Worm (Caenorhabditis elegans) whole organism, young adult: ENCODE data around the gene rbm-42.

ENCODE experiments used
- B0019.2 ChIP-seq: fragments of 200-800 bp; sonication (Bioruptor generic); conservative IDR thresholded peaks from 2 replicates; pipeline ENCODE4 v1.3.6; 2022; ENCODE audit warnings: missing genetic modification reagents, missing genetic modification characterization, missing compliant biosample characterization
- B0261.1 ChIP-seq: sonication (generic microtip); optimal IDR thresholded peaks from 2 replicates; lab custom pipeline; 2016; ENCODE audit warnings: mild to moderate bottlenecking, missing genetic modification characterization, moderate library complexity, missing compliant biosample characterization
- F52B5.7 ChIP-seq: sonication (generic microtip); optimal IDR thresholded peaks from 2 replicates; lab custom pipeline; 2016; ENCODE audit warnings: mild to moderate bottlenecking, missing genetic modification characterization, missing compliant biosample characterization
- F55B11.4 ChIP-seq: sonication (generic microtip); optimal IDR thresholded peaks from 2 replicates; lab custom pipeline; 2016; ENCODE audit warnings: missing compliant biosample characterization, missing genetic modification characterization, borderline replicate concordance; ENCODE audit not compliant: insufficient read depth
- K11D2.4 ChIP-seq: fragments of 200-800 bp; sonication (Bioruptor generic); IDR thresholded peaks from 2 replicates; pipeline ENCODE4 v1.3.6; 2022; ENCODE audit warnings: missing genetic modification reagents, missing genetic modification characterization, missing compliant biosample characterization
- T07F8.4 ChIP-seq: sonication (generic microtip); optimal IDR thresholded peaks from 2 replicates; lab custom pipeline; 2016; ENCODE audit warnings: mild to moderate bottlenecking, missing genetic modification characterization, moderate library complexity, missing compliant biosample characterization
- T26A5.8 ChIP-seq: sonication (generic microtip); optimal IDR thresholded peaks from 2 replicates; lab custom pipeline; 2016; ENCODE audit warnings: missing genetic modification characterization, missing compliant biosample characterization
- Y56A3A.18 ChIP-seq: fragments of 200-800 bp; sonication (Bioruptor generic); IDR thresholded peaks from 2 replicates; pipeline ENCODE4 v1.3.6; 2022; ENCODE audit warnings: missing genetic modification reagents, missing genetic modification characterization, missing compliant biosample characterization
- Y95B8A.8 ChIP-seq: fragments of 200-800 bp; sonication (Bioruptor generic); IDR thresholded peaks from 2 replicates; pipeline ENCODE4 v1.3.6; 2022; ENCODE audit warnings: missing genetic modification reagents, missing genetic modification characterization, missing compliant biosample characterization
- ZK185.1 ChIP-seq: sonication (generic microtip); optimal IDR thresholded peaks from 2 replicates; lab custom pipeline; 2016; ENCODE audit warnings: mild to moderate bottlenecking, missing genetic modification characterization, missing compliant biosample characterization; ENCODE audit not compliant: poor library complexity, severe bottlenecking
- akir-1 ChIP-seq: fragments of 200-800 bp; sonication (Bioruptor generic); optimal IDR thresholded peaks from 2 replicates; lab custom pipeline; 2018; ENCODE audit warnings: mild to moderate bottlenecking, missing genetic modification characterization, moderate library complexity, missing compliant biosample characterization
- atf-7 ChIP-seq: sonication (generic microtip); optimal IDR thresholded peaks from 2 replicates; lab custom pipeline; 2017; ENCODE audit warnings: mild to moderate bottlenecking, missing genetic modification characterization, missing compliant biosample characterization
- athp-1 ChIP-seq: sonication (generic microtip); optimal IDR thresholded peaks from 2 replicates; lab custom pipeline; 2017; ENCODE audit warnings: mild to moderate bottlenecking, missing genetic modification characterization, missing compliant biosample characterization
- attf-3 ChIP-seq: fragments of 200-800 bp; sonication (Bioruptor generic); conservative IDR thresholded peaks from 2 replicates; pipeline ENCODE4 v1.3.6; 2022; ENCODE audit warnings: missing genetic modification reagents, missing genetic modification characterization, missing compliant biosample characterization
- attf-6 ChIP-seq: fragments of 200-800 bp; sonication (Bioruptor generic); IDR thresholded peaks from 2 replicates; pipeline ENCODE4 v1.3.6; 2022; ENCODE audit warnings: missing genetic modification reagents, missing genetic modification characterization, missing compliant biosample characterization
- bed-1 ChIP-seq: fragments of 200-800 bp; sonication (Bioruptor generic); IDR thresholded peaks from 2 replicates; pipeline ENCODE4 v1.3.6; 2022; ENCODE audit warnings: missing genetic modification reagents, missing genetic modification characterization, missing compliant biosample characterization
- bed-2 ChIP-seq: fragments of 200-800 bp; sonication (Bioruptor generic); IDR thresholded peaks from 2 replicates; pipeline ENCODE4 v1.3.6; 2022; ENCODE audit warnings: missing genetic modification reagents, missing genetic modification characterization, missing compliant biosample characterization
- ceh-27 ChIP-seq: fragments of 200-800 bp; sonication (Bioruptor generic); optimal IDR thresholded peaks from 2 replicates; lab custom pipeline; 2018; ENCODE audit warnings: mild to moderate bottlenecking, missing genetic modification characterization, moderate library complexity, missing compliant biosample characterization
- ceh-58 ChIP-seq: fragments of 200-800 bp; sonication (Bioruptor generic); IDR thresholded peaks from 2 replicates; pipeline ENCODE4 v1.3.6; 2022; ENCODE audit warnings: missing genetic modification characterization, missing compliant biosample characterization
- ceh-79 ChIP-seq: sonication (generic microtip); optimal IDR thresholded peaks from 2 replicates; lab custom pipeline; 2017; ENCODE audit warnings: mild to moderate bottlenecking, missing genetic modification characterization, missing compliant biosample characterization
- ceh-91 ChIP-seq: fragments of 200-800 bp; sonication (Bioruptor generic); IDR thresholded peaks from 2 replicates; pipeline ENCODE4 v1.3.6; 2022; ENCODE audit warnings: missing genetic modification reagents, missing genetic modification characterization, missing compliant biosample characterization
- dox-1 ChIP-seq: fragments of 200-800 bp; sonication (Bioruptor generic); IDR thresholded peaks from 2 replicates; pipeline ENCODE4 v1.3.6; 2022; ENCODE audit warnings: missing genetic modification reagents, missing genetic modification characterization, missing compliant biosample characterization
- egl-44 ChIP-seq: fragments of 200-800 bp; sonication (Bioruptor generic); IDR thresholded peaks from 2 replicates; pipeline ENCODE4 v1.3.6; 2022; ENCODE audit warnings: missing genetic modification reagents, missing genetic modification characterization, missing compliant biosample characterization
- egrh-3 ChIP-seq: fragments of 200-800 bp; sonication (Bioruptor generic); IDR thresholded peaks from 2 replicates; pipeline ENCODE4 v1.3.6; 2022; ENCODE audit warnings: missing genetic modification reagents, missing genetic modification characterization, missing compliant biosample characterization
- ekl-4 ChIP-seq: fragments of 200-800 bp; sonication (Bioruptor generic); IDR thresholded peaks from 2 replicates; pipeline ENCODE4 v1.3.6; 2022; ENCODE audit warnings: missing genetic modification reagents, missing genetic modification characterization, missing compliant biosample characterization
- fkh-3 ChIP-seq: sonication (generic microtip); optimal IDR thresholded peaks from 2 replicates; lab custom pipeline; 2016; ENCODE audit warnings: mild to moderate bottlenecking, missing genetic modification characterization, missing compliant biosample characterization
- hlh-12 ChIP-seq: sonication (generic microtip); optimal IDR thresholded peaks from 2 replicates; lab custom pipeline; 2016; ENCODE audit warnings: missing genetic modification characterization, missing compliant biosample characterization
- hrde-1 ChIP-seq: sonication (generic microtip); optimal IDR thresholded peaks from 2 replicates; lab custom pipeline; 2016; ENCODE audit warnings: missing genetic modification characterization, mild to moderate bottlenecking, missing compliant biosample characterization, moderate library complexity, missing genotype, missing genetic modification reagents, borderline replicate concordance
- lin-54 ChIP-seq: fragments of 200-800 bp; sonication (Bioruptor generic); optimal IDR thresholded peaks from 2 replicates; lab custom pipeline; 2018; ENCODE audit warnings: mild to moderate bottlenecking, missing genetic modification characterization, missing compliant biosample characterization
- madf-10 ChIP-seq: sonication (generic microtip); optimal IDR thresholded peaks from 2 replicates; lab custom pipeline; 2016; ENCODE audit warnings: mild to moderate bottlenecking, missing genetic modification characterization, missing compliant biosample characterization
- madf-8 ChIP-seq: fragments of 200-800 bp; sonication (Bioruptor generic); conservative IDR thresholded peaks from 2 replicates; pipeline ENCODE4 v1.3.6; 2022; ENCODE audit warnings: missing genetic modification reagents, missing genetic modification characterization, missing compliant biosample characterization
- mel-28 ChIP-seq: sonication (generic microtip); optimal IDR thresholded peaks from 2 replicates; lab custom pipeline; 2016; ENCODE audit warnings: borderline replicate concordance, mild to moderate bottlenecking, missing genetic modification characterization, missing compliant biosample characterization
- nfya-1 ChIP-seq: sonication (generic microtip); optimal IDR thresholded peaks from 2 replicates; lab custom pipeline; 2017; ENCODE audit warnings: antibody characterized with exemption, missing compliant biosample characterization, missing genetic modification characterization, borderline replicate concordance; ENCODE audit not compliant: insufficient read depth
- nfya-2 ChIP-seq: fragments of 200-800 bp; sonication (Bioruptor generic); IDR thresholded peaks from 2 replicates; pipeline ENCODE4 v1.3.6; 2022; ENCODE audit warnings: missing genetic modification reagents, missing genetic modification characterization, missing compliant biosample characterization
- nfyb-1 ChIP-seq: fragments of 200-800 bp; sonication (Bioruptor generic); IDR thresholded peaks from 2 replicates; pipeline ENCODE4 v1.3.6; 2022; ENCODE audit warnings: missing genetic modification reagents, missing genetic modification characterization, missing compliant biosample characterization
- nhr-80 ChIP-seq: sonication (generic microtip); optimal IDR thresholded peaks from 2 replicates; lab custom pipeline; 2016; ENCODE audit warnings: missing genetic modification characterization, missing compliant biosample characterization
- nhr-90 ChIP-seq: sonication (generic microtip); optimal IDR thresholded peaks from 2 replicates; lab custom pipeline; 2016; ENCODE audit warnings: missing genotype, mild to moderate bottlenecking, missing genetic modification characterization, missing compliant biosample characterization
- rcor-1 ChIP-seq: fragments of 200-800 bp; sonication (Bioruptor generic); IDR thresholded peaks from 2 replicates; pipeline ENCODE4 v1.3.6; 2022; ENCODE audit warnings: missing genetic modification reagents, missing genetic modification characterization, missing compliant biosample characterization
- sea-2 ChIP-seq: fragments of 200-800 bp; sonication (Bioruptor generic); IDR thresholded peaks from 2 replicates; pipeline ENCODE4 v1.3.6; 2022; ENCODE audit warnings: missing genetic modification characterization, missing compliant biosample characterization
- snpc-3.4 ChIP-seq: sonication (generic microtip); optimal IDR thresholded peaks from 2 replicates; lab custom pipeline; 2017; ENCODE audit warnings: missing genetic modification characterization, mild to moderate bottlenecking, missing compliant biosample characterization, antibody characterized with exemption, moderate library complexity, missing genotype, missing genetic modification reagents
- sptf-2 ChIP-seq: fragments of 200-800 bp; sonication (Bioruptor generic); optimal IDR thresholded peaks from 2 replicates; lab custom pipeline; 2018; ENCODE audit warnings: mild to moderate bottlenecking, missing genetic modification characterization, missing compliant biosample characterization
- tbp1 ChIP-seq: fragments of 200-800 bp; sonication (Bioruptor generic); optimal IDR thresholded peaks from 2 replicates; lab custom pipeline; 2018; ENCODE audit warnings: mild to moderate bottlenecking, missing genetic modification characterization, missing compliant biosample characterization
- tbx-9 ChIP-seq: sonication (generic microtip); optimal IDR thresholded peaks from 2 replicates; lab custom pipeline; 2016; ENCODE audit warnings: borderline replicate concordance, missing genetic modification characterization, inconsistent platforms, missing compliant biosample characterization
- tlf-1 ChIP-seq: fragments of 200-800 bp; sonication (Bioruptor generic); optimal IDR thresholded peaks from 2 replicates; lab custom pipeline; 2018; ENCODE audit warnings: mild to moderate bottlenecking, missing genetic modification characterization, missing compliant biosample characterization
- unc-130 ChIP-seq: sonication (generic microtip); optimal IDR thresholded peaks from 2 replicates; lab custom pipeline; 2016; ENCODE audit warnings: missing genetic modification reagents, missing genetic modification characterization, missing compliant biosample characterization
- zfh-2 ChIP-seq: fragments of 200-800 bp; sonication (Bioruptor generic); conservative IDR thresholded peaks from 2 replicates; pipeline ENCODE4 v1.3.6; 2022; ENCODE audit warnings: missing genetic modification reagents, missing genetic modification characterization, missing compliant biosample characterization
- ztf-26 ChIP-seq: sonication (generic microtip); optimal IDR thresholded peaks from 2 replicates; lab custom pipeline; 2017; ENCODE audit warnings: missing genetic modification characterization, missing compliant biosample characterization

The rbm-42 gene

DNA sequence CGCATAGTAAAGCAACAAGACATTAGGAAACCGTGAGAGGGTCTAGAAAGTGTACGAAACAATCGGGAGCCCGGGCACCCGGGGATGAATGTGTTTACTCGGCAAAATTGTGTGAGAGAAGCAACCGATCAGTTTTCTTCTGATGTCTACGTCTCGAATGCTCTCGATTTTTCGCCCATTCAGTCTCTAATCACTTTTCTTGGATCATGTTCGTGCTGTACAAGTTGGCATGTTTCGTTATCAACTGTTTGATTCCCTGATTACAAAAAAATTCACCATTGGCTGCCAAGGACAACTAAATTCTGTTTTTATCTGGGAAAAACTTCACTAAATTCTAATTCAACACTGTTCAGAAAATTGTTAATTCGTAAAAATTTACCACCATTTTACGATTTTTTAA is 27.6 kb upstream of the rbm-42 start:
- TF ChIP-seq T07F8.4 (no peak), Y95B8A.8 (GFP tag; lab: Robert Waterston, UW) (no peak), dox-1 (peak; percentile 33; the same call in 1 of the 2 replicates), nhr-80 (peak; percentile 57), ZK185.1 (no peak)

DNA sequence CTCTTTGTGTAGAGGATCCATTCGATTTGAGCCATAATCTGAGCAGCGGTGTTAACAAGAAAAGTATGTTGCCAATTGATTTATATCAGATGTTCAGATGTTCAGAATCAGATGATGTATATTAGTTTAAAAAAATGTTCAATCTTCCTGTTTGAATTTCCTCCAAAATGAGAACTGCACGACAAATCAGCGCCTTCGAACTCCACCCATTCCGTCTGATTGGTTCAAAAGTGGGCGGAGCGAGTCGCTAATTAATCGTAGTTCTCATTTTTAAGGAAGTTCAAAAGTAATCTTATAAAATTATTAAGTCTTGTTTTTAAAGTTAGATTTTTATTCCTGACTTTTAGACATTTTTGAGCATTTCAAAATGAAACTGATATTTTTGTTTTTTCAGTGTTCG is 26.1 kb upstream of the rbm-42 start:
- TF ChIP-seq Y95B8A.8 (GFP tag; lab: Robert Waterston, UW) (no peak), hrde-1 (tag; lab: Kevin White, UChicago) (no peak), ekl-4 (GFP tag; lab: Robert Waterston, UW) (no peak), ceh-27 (GFP tag; lab: Kevin White, UChicago) (no peak), nhr-90 (tag; lab: Kevin White, UChicago) (no peak), bed-2 (no peak), egrh-3 (GFP tag; lab: Robert Waterston, UW) (no peak), athp-1 (tag; lab: Kevin White, UChicago) (no peak), tbp1 (GFP tag; lab: Kevin White, UChicago) (no peak), ceh-91 (GFP tag; lab: Robert Waterston, UW) (no peak), nfya-2 (no peak), tbx-9 (no peak), F55B11.4 (tag; lab: Kevin White, UChicago) (no peak), ceh-58 (GFP tag; lab: Robert Waterston, UW) (no peak), ZK185.1 (no peak)

DNA sequence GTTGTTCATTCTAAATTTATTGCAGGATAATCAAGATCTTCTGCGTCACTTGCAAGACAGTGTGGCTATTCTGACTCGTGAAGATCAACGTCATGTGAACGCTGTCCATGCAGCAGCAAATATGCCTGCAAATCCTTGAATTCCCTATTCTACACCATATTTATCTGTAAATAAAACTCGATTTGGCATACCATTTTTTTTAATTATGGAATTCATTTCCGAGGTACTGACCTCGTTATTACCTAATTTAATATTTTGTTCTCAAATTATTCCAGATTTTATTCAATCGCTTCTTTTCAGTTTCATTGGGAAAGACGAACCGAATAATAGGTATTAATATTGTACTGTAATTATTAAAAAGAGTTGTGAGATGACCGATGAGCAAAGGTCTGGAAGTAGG is 20.6 kb upstream of the rbm-42 start, which contains the start of gene cid-1:
cid-1 (plus strand) TSS at position 301 of the 400 bp plus-strand sequence.
- TF ChIP-seq unc-130 (GFP tag; lab: Kevin White, UChicago) (no peak), nfyb-1 (GFP tag; lab: Robert Waterston, UW) (no peak), tlf-1 (no peak), B0261.1 (no peak), mel-28 (no peak), ztf-26 (tag; lab: Kevin White, UChicago) (no peak), nhr-80 (no peak), attf-6 (GFP tag; lab: Robert Waterston, UW) (no peak), Y95B8A.8 (GFP tag; lab: Robert Waterston, UW) (no peak), sea-2 (GFP tag; lab: Robert Waterston, UW) (no peak), madf-10 (no peak), hrde-1 (tag; lab: Kevin White, UChicago) (no peak), rcor-1 (GFP tag; lab: Robert Waterston, UW) (no peak), T26A5.8 (tag; lab: Kevin White, UChicago) (no peak), B0019.2 (no peak), fkh-3 (tag; lab: Kevin White, UChicago) (no peak), hlh-12 (tag; lab: Kevin White, UChicago) (no peak), attf-3 (no peak), sptf-2 (GFP tag; lab: Kevin White, UChicago) (no peak)

DNA sequence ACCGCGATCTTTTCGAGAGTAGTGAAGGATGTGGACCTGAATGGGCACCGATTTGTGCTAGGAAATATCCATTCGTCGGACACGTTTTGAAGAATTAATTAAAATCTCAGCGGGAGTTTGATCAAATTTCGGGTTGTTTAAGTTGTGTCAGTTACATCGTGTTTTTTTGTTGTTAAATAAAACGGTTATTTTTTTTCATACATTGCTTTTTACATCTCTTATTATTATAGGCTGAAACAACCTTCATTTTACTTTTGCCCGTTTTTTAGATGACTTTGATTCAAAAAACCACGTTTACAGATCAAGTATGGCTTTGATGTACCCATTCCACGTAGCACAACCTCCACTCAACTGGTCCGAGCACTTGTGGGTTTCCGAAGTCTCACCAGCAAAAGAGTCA is 20.1 kb upstream of the rbm-42 start, which contains the start of gene emb-1:
emb-1 (plus strand) TSS at position 301 of the 400 bp plus-strand sequence.
- TF ChIP-seq ceh-79 (tag; lab: Kevin White, UChicago) (no peak), snpc-3.4 (tag; lab: Kevin White, UChicago) (no peak), Y56A3A.18 (no peak), atf-7 (tag; lab: Kevin White, UChicago) (no peak), K11D2.4 (GFP tag; lab: Robert Waterston, UW) (no peak), ceh-27 (GFP tag; lab: Kevin White, UChicago) (no peak), zfh-2 (GFP tag; lab: Robert Waterston, UW) (no peak), madf-8 (GFP tag; lab: Robert Waterston, UW) (no peak), akir-1 (GFP tag; lab: Kevin White, UChicago) (no peak), attf-6 (GFP tag; lab: Robert Waterston, UW) (no peak), lin-54 (GFP tag; lab: Kevin White, UChicago) (no peak), F52B5.7 (tag; lab: Kevin White, UChicago) (no peak), nfya-1 (no peak), bed-1 (GFP tag; lab: Robert Waterston, UW) (no peak), egl-44 (no peak)
